Fruit fly (Drosophila melanogaster): Measurements from ENCODE around the gene CG17834.

Gene CG17834

DNA sequence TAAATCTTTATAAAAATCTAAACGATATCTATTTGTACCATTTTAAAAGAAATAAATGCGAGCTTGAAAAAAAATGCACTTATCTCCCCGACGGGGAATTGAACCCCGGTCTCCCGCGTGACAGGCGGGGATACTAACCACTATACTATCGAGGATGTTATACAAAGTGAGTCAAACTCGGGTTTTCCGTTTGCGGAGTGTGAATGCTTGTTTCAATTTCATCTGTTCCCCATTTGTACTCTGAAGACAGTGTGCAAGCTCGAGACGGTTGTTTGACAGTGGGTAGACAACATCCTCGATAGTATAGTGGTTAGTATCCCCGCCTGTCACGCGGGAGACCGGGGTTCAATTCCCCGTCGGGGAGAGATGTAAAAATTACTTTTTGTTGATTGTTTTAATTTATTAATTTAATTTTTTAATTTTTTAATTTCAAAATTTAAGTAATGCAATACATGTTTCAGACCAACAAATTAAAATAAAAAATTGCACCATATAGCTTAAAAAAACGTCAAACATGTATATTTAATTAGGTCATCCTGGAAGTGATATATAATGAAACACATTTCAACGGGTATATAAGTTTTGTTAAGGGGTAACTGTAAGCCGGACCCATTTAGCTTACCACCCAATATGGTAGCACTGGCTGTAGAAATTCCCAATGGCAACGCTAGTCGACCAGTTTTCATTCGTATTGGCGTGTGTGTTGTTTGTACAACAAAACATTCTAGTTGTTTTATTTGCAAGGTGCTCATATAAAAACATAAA is 12.7 kb downstream of the CG17834 start, which contains the start of gene Sema1a (continued):
- TF ChIP-seq CG31365 (tag; optimal IDR thresholded peaks at IDR 0.05) (no peak), Kr (GFP tag; optimal IDR thresholded peaks at IDR 0.05) (no peak), Dfd (GFP tag; optimal IDR thresholded peaks at IDR 0.05) (no peak), Dp (GFP tag; optimal IDR thresholded peaks at IDR 0.05) (no peak), pzg (GFP tag; optimal IDR thresholded peaks at IDR 0.05) (peak; percentile 40), twi (tag; optimal IDR thresholded peaks at IDR 0.05) (peak; percentile 41), Dbx (GFP tag; IDR thresholded peaks at IDR 0.05) (peak; percentile 73; the same call in 2 of the 3 replicates), Rfx (GFP tag; IDR thresholded peaks at IDR 0.05) (peak; percentile 82), Nf-YB (GFP tag; optimal IDR thresholded peaks at IDR 0.05) (peak; percentile 5), emc (GFP tag; optimal IDR thresholded peaks at IDR 0.05) (peak; percentile 4), CG12104 (GFP tag; optimal IDR thresholded peaks at IDR 0.05) (no peak), CG5180 (GFP tag; optimal IDR thresholded peaks at IDR 0.05) (no peak), CG6683 (GFP tag; optimal IDR thresholded peaks at IDR 0.05) (no peak), caup (GFP tag; optimal IDR thresholded peaks at IDR 0.05; ENCODE audit: severe bottlenecking) (peak; percentile 17), Nf-YC (tag; optimal IDR thresholded peaks at IDR 0.05) (peak; percentile 27), Side (GFP tag; optimal IDR thresholded peaks at IDR 0.05) (peak; percentile 58), CG10431 (GFP tag; optimal IDR thresholded peaks at IDR 0.05) (no peak), CG43689 (GFP tag; IDR thresholded peaks at IDR 0.05) (no peak), Vsx1 (GFP tag; optimal IDR thresholded peaks at IDR 0.05) (no peak), CG34422 (GFP tag; IDR thresholded peaks at IDR 0.05) (peak; percentile 75), CG18011 (GFP tag; optimal IDR thresholded peaks at IDR 0.05) (no peak), zf30C (GFP tag; optimal IDR thresholded peaks at IDR 0.05) (no peak), Taf1 (GFP tag; IDR thresholded peaks at IDR 0.05) (peak; percentile 53), nau (GFP tag; optimal IDR thresholded peaks at IDR 0.05) (peak; percentile 47), CG10565 (GFP tag; optimal IDR thresholded peaks at IDR 0.05) (no peak), CG4404 (GFP tag; IDR thresholded peaks at IDR 0.05) (no peak), CG17802 (tag; optimal IDR thresholded peaks at IDR 0.05) (no peak), tgo (GFP tag; IDR thresholded peaks at IDR 0.05) (peak; percentile 52), ranshi (GFP tag; IDR thresholded peaks at IDR 0.05) (peak; percentile 50; the same call in 1 of the 2 replicates), CG15696 (tag; optimal IDR thresholded peaks at IDR 0.05) (no peak), CG18599 (GFP tag; optimal IDR thresholded peaks at IDR 0.05) (peak; percentile 51), CG12299 (tag; optimal IDR thresholded peaks at IDR 0.05) (no peak), ind (GFP tag; optimal IDR thresholded peaks at IDR 0.05) (peak; percentile 51), dimm (GFP tag; IDR thresholded peaks at IDR 0.05) (no peak), CrebB (tag; optimal IDR thresholded peaks at IDR 0.05) (peak; percentile 30), CG2889 (GFP tag; IDR thresholded peaks at IDR 0.05) (peak; percentile 33; the same call in 2 of the 3 replicates), CG10209 (GFP tag; optimal IDR thresholded peaks at IDR 0.05) (peak; percentile 34), Adf1 (GFP tag; IDR thresholded peaks at IDR 0.05) (peak; percentile 50; the same call in 1 of the 2 replicates), gt (GFP tag; IDR thresholded peaks at IDR 0.05) (no peak; the same call in 1 of the 2 replicates), mld (GFP tag; IDR thresholded peaks at IDR 0.05; ENCODE audit: partially characterized antibody) (peak; percentile 94), Bdp1 (GFP tag; optimal IDR thresholded peaks at IDR 0.05) (peak; percentile 100), gcm (GFP tag; optimal IDR thresholded peaks at IDR 0.05) (peak; percentile 44), CG10979 (tag; optimal IDR thresholded peaks at IDR 0.05) (peak; percentile 49), CG12155 (GFP tag; optimal IDR thresholded peaks at IDR 0.05) (peak; percentile 48), vnd (GFP tag; IDR thresholded peaks at IDR 0.05; ENCODE audit: partially characterized antibody) (peak; percentile 54; the same call in 2 of the 3 replicates), ERR (GFP tag; optimal IDR thresholded peaks at IDR 0.05) (no peak), NfI (GFP tag; optimal IDR thresholded peaks at IDR 0.05) (peak; percentile 88), Jarid2 (GFP tag; optimal IDR thresholded peaks at IDR 0.05) (peak; percentile 23)
